Fruit fly (Drosophila melanogaster) whole organism, embryonic: ENCODE results near the gene lwr.

Experiments
- Asciz ChIP-seq: fragments of 200-800 bp; sonication (Bioruptor generic); optimal IDR thresholded peaks from 2 replicates; lab custom pipeline; 2017; ENCODE audit warnings: missing biosample characterization, mild to moderate bottlenecking, missing genetic modification characterization, missing genetic modification reagents
- Atf6 ChIP-seq: fragments of 200-800 bp; sonication (Bioruptor generic); IDR thresholded peaks from 2 replicates; pipeline ENCODE4 v1.3.6; 2022; ENCODE audit warnings: missing biosample characterization, missing genetic modification characterization
- Bteb2 ChIP-seq: fragments of 200-800 bp; sonication (Bioruptor generic); optimal IDR thresholded peaks from 2 replicates; lab custom pipeline; 2016; ENCODE audit warnings: missing biosample characterization, missing genetic modification characterization
- C15 ChIP-seq: fragments of 200-800 bp; sonication (Bioruptor generic); IDR thresholded peaks from 3 replicates; pipeline ENCODE4 v1.3.6; 2022; ENCODE audit warnings: missing biosample characterization, missing genetic modification characterization
- CG10366 ChIP-seq: fragments of 200-800 bp; sonication (Bioruptor generic); IDR thresholded peaks from 2 replicates; pipeline ENCODE4 v1.3.6; 2022; ENCODE audit warnings: missing biosample characterization, missing genetic modification characterization
- CG11723 ChIP-seq: fragments of 200-800 bp; sonication (Bioruptor generic); optimal IDR thresholded peaks from 2 replicates; lab custom pipeline; 2017; ENCODE audit warnings: missing biosample characterization, mild to moderate bottlenecking, missing genetic modification characterization
- CG12071 ChIP-seq: fragments of 200-800 bp; sonication (Bioruptor generic); optimal IDR thresholded peaks from 3 replicates; lab custom pipeline; 2018; ENCODE audit warnings: missing biosample characterization, mild to moderate bottlenecking, missing genetic modification characterization
- CG12236 ChIP-seq: fragments of 200-800 bp; sonication (Bioruptor generic); optimal IDR thresholded peaks from 2 replicates; lab custom pipeline; 2016; ENCODE audit warnings: missing biosample characterization, missing genetic modification characterization
- CG12391 ChIP-seq: fragments of 200-800 bp; sonication (Bioruptor generic); optimal IDR thresholded peaks from 3 replicates; lab custom pipeline; 2018; ENCODE audit warnings: missing biosample characterization, mild to moderate bottlenecking, missing genetic modification characterization, moderate library complexity
- CG12744 ChIP-seq: fragments of 200-800 bp; sonication (Bioruptor generic); optimal IDR thresholded peaks from 2 replicates; lab custom pipeline; 2016; ENCODE audit warnings: missing biosample characterization, missing genetic modification characterization
- CG12942 ChIP-seq: fragments of 200-800 bp; sonication (Bioruptor generic); optimal IDR thresholded peaks from 3 replicates; lab custom pipeline; 2016; ENCODE audit warnings: missing biosample characterization, missing genetic modification characterization
- CG13123 ChIP-seq: fragments of 200-800 bp; sonication (Bioruptor generic); optimal IDR thresholded peaks from 2 replicates; lab custom pipeline; 2016; ENCODE audit warnings: missing biosample characterization, missing genetic modification characterization
- CG14014 ChIP-seq: fragments of 200-800 bp; sonication (Bioruptor generic); IDR thresholded peaks from 2 replicates; pipeline ENCODE4 v1.3.6; 2022; ENCODE audit warnings: missing biosample characterization, missing genetic modification characterization
- CG16863 ChIP-seq: fragments of 200-800 bp; sonication (Bioruptor generic); optimal IDR thresholded peaks from 3 replicates; lab custom pipeline; 2016; ENCODE audit warnings: missing biosample characterization, missing genetic modification characterization
- CG17912 ChIP-seq: fragments of 200-800 bp; sonication (Bioruptor generic); optimal IDR thresholded peaks from 2 replicates; lab custom pipeline; 2018; ENCODE audit warnings: missing biosample characterization, mild to moderate bottlenecking, missing genetic modification characterization
- CG2129 ChIP-seq: fragments of 200-800 bp; sonication (Bioruptor generic); IDR thresholded peaks from 2 replicates; pipeline ENCODE4 v1.3.6; 2022; ENCODE audit warnings: missing biosample characterization, missing genetic modification characterization; ENCODE audit not compliant: partially characterized antibody
- CG32767 ChIP-seq: fragments of 200-800 bp; sonication (Bioruptor generic); IDR thresholded peaks from 2 replicates; pipeline ENCODE4 v1.3.6; 2022; ENCODE audit warnings: missing biosample characterization, missing genetic modification characterization
- CG34422 ChIP-seq: fragments of 200-800 bp; sonication (Bioruptor generic); IDR thresholded peaks from 3 replicates; pipeline ENCODE4 v1.3.6; 2022; ENCODE audit warnings: missing biosample characterization, missing genetic modification characterization
- CG4360 ChIP-seq: fragments of 200-800 bp; sonication (Bioruptor generic); IDR thresholded peaks from 2 replicates; pipeline ENCODE4 v1.3.6; 2022; ENCODE audit warnings: missing biosample characterization, missing genetic modification characterization
- CG4617 ChIP-seq: fragments of 200-800 bp; sonication (Bioruptor generic); optimal IDR thresholded peaks from 3 replicates; lab custom pipeline; 2016; ENCODE audit warnings: missing biosample characterization, missing genetic modification characterization, borderline replicate concordance
- CG6683 ChIP-seq: fragments of 200-800 bp; sonication (Bioruptor generic); optimal IDR thresholded peaks from 2 replicates; lab custom pipeline; 2017; ENCODE audit warnings: missing biosample characterization, mild to moderate bottlenecking, missing genetic modification characterization, missing genetic modification reagents
- CG9437 ChIP-seq: fragments of 200-800 bp; sonication (Bioruptor generic); optimal IDR thresholded peaks from 2 replicates; lab custom pipeline; 2018; ENCODE audit warnings: missing biosample characterization, mild to moderate bottlenecking, missing genetic modification characterization
- CG9609 ChIP-seq: fragments of 200-800 bp; sonication (Bioruptor generic); optimal IDR thresholded peaks from 3 replicates; lab custom pipeline; 2016; ENCODE audit warnings: missing biosample characterization, missing genetic modification characterization
- CG9727 ChIP-seq: fragments of 200-800 bp; sonication (Bioruptor generic); optimal IDR thresholded peaks from 3 replicates; lab custom pipeline; 2017; ENCODE audit warnings: missing biosample characterization, mild to moderate bottlenecking, missing genetic modification characterization
- CG9797 ChIP-seq: fragments of 200-800 bp; sonication (Bioruptor generic); optimal IDR thresholded peaks from 3 replicates; lab custom pipeline; 2018; ENCODE audit warnings: missing biosample characterization, mild to moderate bottlenecking, missing genetic modification characterization
- CG9876 ChIP-seq: fragments of 200-800 bp; sonication (Bioruptor generic); optimal IDR thresholded peaks from 2 replicates; lab custom pipeline; 2016; ENCODE audit warnings: missing biosample characterization, missing genetic modification characterization
- CHES-1-like ChIP-seq: fragments of 200-800 bp; sonication (Bioruptor generic); optimal IDR thresholded peaks from 2 replicates; lab custom pipeline; 2016; ENCODE audit warnings: missing biosample characterization, missing genetic modification characterization
- Dip3 ChIP-seq: fragments of 200-800 bp; sonication (Bioruptor generic); optimal IDR thresholded peaks from 3 replicates; lab custom pipeline; 2016; ENCODE audit warnings: missing biosample characterization, missing genetic modification characterization
- ERR ChIP-seq: fragments of 200-800 bp; sonication (Bioruptor generic); optimal IDR thresholded peaks from 2 replicates; lab custom pipeline; 2016; ENCODE audit warnings: missing biosample characterization, missing genetic modification characterization
- HLHmδ ChIP-seq: fragments of 200-800 bp; sonication (Bioruptor generic); optimal IDR thresholded peaks from 2 replicates; lab custom pipeline; 2018; ENCODE audit warnings: missing biosample characterization, mild to moderate bottlenecking, missing genetic modification characterization, moderate library complexity
- Hsf ChIP-seq: fragments of 200-800 bp; sonication (Bioruptor generic); optimal IDR thresholded peaks from 3 replicates; lab custom pipeline; 2016; ENCODE audit warnings: missing biosample characterization, missing genetic modification characterization
- Jarid2 ChIP-seq: fragments of 200-800 bp; sonication (Bioruptor generic); optimal IDR thresholded peaks from 3 replicates; lab custom pipeline; 2017; ENCODE audit warnings: mild to moderate bottlenecking, missing biosample characterization, missing genetic modification reagents, missing genetic modification characterization
- Lpt ChIP-seq: fragments of >200 bp; optimal IDR thresholded peaks from 2 replicates; lab custom pipeline; 2018; ENCODE audit warnings: missing biosample characterization, missing genetic modification characterization
- NC2α ChIP-seq: fragments of 200-800 bp; sonication (Bioruptor generic); optimal IDR thresholded peaks from 2 replicates; lab custom pipeline; 2016; ENCODE audit warnings: missing biosample characterization, missing genetic modification characterization
- NK7.1 ChIP-seq: fragments of 200-800 bp; sonication (Bioruptor generic); optimal IDR thresholded peaks from 3 replicates; lab custom pipeline; 2016; ENCODE audit warnings: missing biosample characterization, missing genetic modification characterization
- Ssrp ChIP-seq: fragments of 200-800 bp; sonication (Bioruptor generic); optimal IDR thresholded peaks from 2 replicates; lab custom pipeline; 2018; ENCODE audit warnings: missing biosample characterization, mild to moderate bottlenecking, missing genetic modification characterization, moderate library complexity
- Vsx1 ChIP-seq: fragments of 200-800 bp; sonication (Bioruptor generic); optimal IDR thresholded peaks from 2 replicates; lab custom pipeline; 2017; ENCODE audit warnings: missing biosample characterization, mild to moderate bottlenecking, missing genetic modification characterization, missing genetic modification reagents
- ato ChIP-seq: fragments of 200-800 bp; sonication (Bioruptor generic); IDR thresholded peaks from 2 replicates; pipeline ENCODE4 v1.3.6; 2022; ENCODE audit warnings: missing biosample characterization, missing genetic modification characterization; ENCODE audit not compliant: partially characterized antibody
- corto ChIP-seq: fragments of 200-800 bp; sonication (Bioruptor generic); optimal IDR thresholded peaks from 2 replicates; lab custom pipeline; 2016; ENCODE audit warnings: missing biosample characterization, mild to moderate bottlenecking, missing genetic modification characterization, moderate library complexity
- dati ChIP-seq: fragments of 200-800 bp; sonication (Bioruptor generic); IDR thresholded peaks from 2 replicates; pipeline ENCODE4 v1.3.6; 2022; ENCODE audit warnings: missing biosample characterization, missing genetic modification characterization
- dimm ChIP-seq: fragments of 200-800 bp; sonication (Bioruptor generic); IDR thresholded peaks from 2 replicates; pipeline ENCODE4 v1.3.6; 2022; ENCODE audit warnings: missing biosample characterization, missing genetic modification characterization
- dm ChIP-seq: fragments of 200-800 bp; sonication (Bioruptor generic); optimal IDR thresholded peaks from 3 replicates; lab custom pipeline; 2016; ENCODE audit warnings: missing biosample characterization, missing genetic modification characterization
- gce ChIP-seq: fragments of 200-800 bp; sonication (Bioruptor generic); IDR thresholded peaks from 3 replicates; pipeline ENCODE4 v1.3.6; 2022; ENCODE audit warnings: missing biosample characterization, missing genetic modification characterization
- grau ChIP-seq: fragments of 200-800 bp; optimal IDR thresholded peaks from 3 replicates; lab custom pipeline; 2019; ENCODE audit warnings: missing biosample characterization, mild to moderate bottlenecking, missing genetic modification characterization, moderate library complexity
- ham ChIP-seq: fragments of 200-800 bp; sonication (Bioruptor generic); IDR thresholded peaks from 2 replicates; pipeline ENCODE4 v1.3.6; 2022; ENCODE audit warnings: missing biosample characterization, missing genetic modification characterization
- klu ChIP-seq: fragments of 200-800 bp; sonication (Bioruptor generic); IDR thresholded peaks from 2 replicates; pipeline ENCODE4 v1.3.6; 2022; ENCODE audit warnings: missing biosample characterization, missing genetic modification characterization
- lola ChIP-seq, 3 experiments: fragments of >200 bp in 2 of 3; fragments of 200-800 bp in 1 of 3; sonication (Bioruptor generic) in 1 of 3; optimal IDR thresholded peaks; 2 replicates each; lab custom pipeline; 2017 to 2019; ENCODE audit warnings: missing biosample characterization in 3 of 3, missing genetic modification characterization in 3 of 3, mild to moderate bottlenecking in 1 of 3, moderate library complexity in 1 of 3
- onecut ChIP-seq: fragments of 200-800 bp; sonication (Bioruptor generic); IDR thresholded peaks from 2 replicates; pipeline ENCODE4 v1.3.6; 2022; ENCODE audit warnings: missing biosample characterization, missing genetic modification characterization
- ranshi ChIP-seq: fragments of 200-800 bp; sonication (Bioruptor generic); IDR thresholded peaks from 2 replicates; pipeline ENCODE4 v1.3.6; 2022; ENCODE audit warnings: missing biosample characterization, missing genetic modification characterization
- repo ChIP-seq: fragments of 200-800 bp; sonication (Bioruptor generic); optimal IDR thresholded peaks from 2 replicates; lab custom pipeline; 2016; ENCODE audit warnings: missing biosample characterization, missing genetic modification characterization
- sisA ChIP-seq: fragments of 200-800 bp; sonication (Bioruptor generic); IDR thresholded peaks from 2 replicates; pipeline ENCODE4 v1.3.6; 2022; ENCODE audit warnings: missing biosample characterization, missing genetic modification characterization
- wek ChIP-seq: fragments of 200-800 bp; sonication (Bioruptor generic); optimal IDR thresholded peaks from 3 replicates; lab custom pipeline; 2018; ENCODE audit warnings: missing biosample characterization, mild to moderate bottlenecking, missing genetic modification characterization, moderate library complexity

Gene lwr

dm6 chr2L:493274-493673 is 49.1 kb downstream of the lwr start (continued):
- TF ChIP-seq CG13123 (GFP tag; lab: Kevin White, UChicago) (no peak), ham (no peak), CG12391 (tag; lab: Kevin White, UChicago) (peak; percentile 49), lola (GFP tag; optimal IDR thresholded peaks at IDR 0.05; lab: Kevin White, UChicago) (peak in 1 of 3 experiments; percentile 30), CG4617 (no peak), CG16863 (GFP tag; lab: Kevin White, UChicago) (peak; percentile 32), NC2α (GFP tag; lab: Kevin White, UChicago) (no peak), CG2129 (GFP tag; lab: Robert Waterston, UW) (no peak), ranshi (GFP tag; lab: Robert Waterston, UW) (peak; percentile 24; the same call in 1 of the 2 replicates), ERR (GFP tag; lab: Kevin White, UChicago) (no peak), C15 (GFP tag; lab: Robert Waterston, UW) (no peak), CG9727 (peak; percentile 10), CG9876 (GFP tag; lab: Kevin White, UChicago) (no peak), CG10366 (GFP tag; lab: Robert Waterston, UW) (peak; percentile 52; the same call in 1 of the 2 replicates), CG12236 (no peak), klu (GFP tag; lab: Robert Waterston, UW) (no peak), Lpt (GFP tag; lab: Kevin White, UChicago) (no peak), dimm (GFP tag; lab: Robert Waterston, UW) (no peak), onecut (GFP tag; lab: Robert Waterston, UW) (no peak), CG4360 (GFP tag; lab: Robert Waterston, UW) (peak; percentile 0; the same call in 1 of the 2 replicates), wek (no peak), CG34422 (GFP tag; lab: Robert Waterston, UW) (no peak), NK7.1 (GFP tag; lab: Kevin White, UChicago) (no peak), Ssrp (tag; lab: Kevin White, UChicago) (peak; percentile 37), CG12942 (GFP tag; lab: Kevin White, UChicago) (peak; percentile 1), CHES-1-like (no peak), gce (GFP tag; lab: Robert Waterston, UW) (no peak), CG32767 (GFP tag; lab: Robert Waterston, UW) (no peak), CG14014 (GFP tag; lab: Robert Waterston, UW) (no peak), dm (GFP tag; lab: Kevin White, UChicago) (no peak), Vsx1 (GFP tag; lab: Kevin White, UChicago) (no peak), sisA (GFP tag; lab: Robert Waterston, UW) (peak; percentile 72), Atf6 (GFP tag; lab: Robert Waterston, UW) (peak; percentile 27; the same call in 1 of the 2 replicates), CG12744 (GFP tag; lab: Kevin White, UChicago) (no peak), CG9437 (GFP tag; lab: Kevin White, UChicago) (no peak), CG9609 (GFP tag; lab: Kevin White, UChicago) (no peak), repo (no peak), CG17912 (GFP tag; lab: Kevin White, UChicago) (no peak), Asciz (GFP tag; lab: Kevin White, UChicago) (no peak), Bteb2 (GFP tag; lab: Kevin White, UChicago) (no peak), Jarid2 (GFP tag; lab: Kevin White, UChicago) (no peak), grau (peak; percentile 34), HLHmδ (GFP tag; lab: Kevin White, UChicago) (no peak), CG12071 (no peak), Hsf (GFP tag; lab: Kevin White, UChicago) (peak; percentile 50), CG11723 (GFP tag; lab: Kevin White, UChicago) (no peak), corto (GFP tag; lab: Kevin White, UChicago) (no peak), CG9797 (no peak), ato (GFP tag; lab: Robert Waterston, UW) (no peak), dati (GFP tag; lab: Robert Waterston, UW) (no peak), Dip3 (GFP tag; lab: Kevin White, UChicago) (no peak), CG6683 (GFP tag; lab: Kevin White, UChicago) (no peak)
